Worm (Caenorhabditis elegans): ENCODE data around the gene catp-3.

DNA sequence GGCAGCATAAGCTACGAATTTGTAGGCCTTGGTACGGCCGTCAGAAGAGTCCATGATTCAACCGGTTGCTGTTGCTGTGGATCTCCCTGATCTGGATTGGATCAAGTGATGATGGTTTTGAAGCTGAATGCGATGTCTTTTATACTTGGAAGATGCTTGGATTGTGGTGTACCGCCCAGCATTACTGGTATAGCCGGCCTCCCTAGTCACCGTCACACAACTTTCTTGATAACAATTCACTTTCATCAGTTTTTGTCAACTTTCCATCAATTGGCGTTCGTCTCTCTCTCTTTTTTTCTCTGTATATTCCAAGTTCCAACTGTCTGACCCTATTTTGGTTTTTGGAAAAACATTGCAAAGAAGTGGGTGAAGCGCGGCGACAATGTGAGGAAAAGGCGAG lies 25.0 kb upstream of the catp-3 start, which contains the start of gene col-43:
- TF ChIP-seq jun-1 (tag; optimal IDR thresholded peaks at IDR 0.05) (no peak), zag-1 (tag; optimal IDR thresholded peaks at IDR 0.05) (no peak), mep-1 (tag; optimal IDR thresholded peaks at IDR 0.05) (no peak), lsy-2 (tag; optimal IDR thresholded peaks at IDR 0.05) (no peak), egl-27 (tag; optimal IDR thresholded peaks at IDR 0.05) (no peak), nhr-11 (tag; optimal IDR thresholded peaks at IDR 0.05) (no peak), Y48G9A.11 (GFP tag; IDR thresholded peaks at IDR 0.05) (no peak), fos-1 (tag; optimal IDR thresholded peaks at IDR 0.05) (no peak), lin-13 (GFP tag; optimal IDR thresholded peaks at IDR 0.05) (no peak)
